Fruit fly (Drosophila melanogaster) whole organism, embryonic: Measurements from ENCODE around the gene mRpL15.

Experiments
- Atf6 ChIP-seq: fragments of 200-800 bp; sonication (Bioruptor generic); IDR thresholded peaks from 2 replicates; pipeline ENCODE4 v1.3.6; 2022; ENCODE audit warnings: missing biosample characterization, missing genetic modification characterization
- Bteb2 ChIP-seq: fragments of 200-800 bp; sonication (Bioruptor generic); optimal IDR thresholded peaks from 2 replicates; lab custom pipeline; 2016; ENCODE audit warnings: missing biosample characterization, missing genetic modification characterization
- CG10543 ChIP-seq: fragments of 200-800 bp; sonication (Bioruptor generic); optimal IDR thresholded peaks from 3 replicates; lab custom pipeline; 2017; ENCODE audit warnings: missing biosample characterization, mild to moderate bottlenecking, missing genetic modification characterization, moderate library complexity
- CG12104 ChIP-seq: fragments of 200-800 bp; sonication (Bioruptor generic); optimal IDR thresholded peaks from 3 replicates; lab custom pipeline; 2016; ENCODE audit warnings: missing biosample characterization, missing genetic modification characterization
- CG12236 ChIP-seq: fragments of 200-800 bp; sonication (Bioruptor generic); optimal IDR thresholded peaks from 2 replicates; lab custom pipeline; 2016; ENCODE audit warnings: missing biosample characterization, missing genetic modification characterization
- CG15011 ChIP-seq: fragments of 200-800 bp; sonication (Bioruptor generic); optimal IDR thresholded peaks from 3 replicates; lab custom pipeline; 2018; ENCODE audit warnings: missing biosample characterization, mild to moderate bottlenecking, missing genetic modification characterization
- CG15073 ChIP-seq: fragments of 200-800 bp; sonication (Bioruptor generic); optimal IDR thresholded peaks from 2 replicates; lab custom pipeline; 2016; ENCODE audit warnings: missing biosample characterization, missing genetic modification characterization
- CG15269 ChIP-seq: fragments of 200-800 bp; sonication (Bioruptor generic); optimal IDR thresholded peaks from 2 replicates; lab custom pipeline; 2018; ENCODE audit warnings: missing biosample characterization, mild to moderate bottlenecking, missing genetic modification characterization, moderate library complexity
- CG1529 ChIP-seq: fragments of 200-800 bp; sonication (Bioruptor generic); optimal IDR thresholded peaks from 3 replicates; lab custom pipeline; 2018; ENCODE audit warnings: missing biosample characterization, missing genetic modification characterization
- CG16813 ChIP-seq: fragments of 200-800 bp; sonication (Bioruptor generic); IDR thresholded peaks from 3 replicates; pipeline ENCODE4 v1.3.6; 2022; ENCODE audit warnings: missing biosample characterization, missing genetic modification characterization; ENCODE audit not compliant: partially characterized antibody
- CG17328 ChIP-seq: fragments of 200-800 bp; sonication (Bioruptor generic); IDR thresholded peaks from 2 replicates; pipeline ENCODE4 v1.3.6; 2022; ENCODE audit warnings: missing biosample characterization, missing genetic modification characterization
- CG17802 ChIP-seq: fragments of 200-800 bp; sonication (Bioruptor generic); optimal IDR thresholded peaks from 2 replicates; lab custom pipeline; 2018; ENCODE audit warnings: missing biosample characterization, mild to moderate bottlenecking, missing genetic modification characterization, moderate library complexity
- CG33557 ChIP-seq: fragments of 200-800 bp; sonication (Bioruptor generic); optimal IDR thresholded peaks from 2 replicates; lab custom pipeline; 2019; ENCODE audit warnings: missing biosample characterization, mild to moderate bottlenecking, missing genetic modification characterization, moderate library complexity
- CG3726 ChIP-seq: fragments of 200-800 bp; sonication (Bioruptor generic); IDR thresholded peaks from 3 replicates; pipeline ENCODE4, ENCODE4 v1.3.6; 2022; ENCODE audit warnings: missing biosample characterization, missing genetic modification characterization
- CG6272 ChIP-seq: fragments of 200-800 bp; sonication (Bioruptor generic); IDR thresholded peaks from 2 replicates; pipeline ENCODE4 v1.3.6; 2022; ENCODE audit warnings: missing biosample characterization, missing genetic modification characterization
- CG7372 ChIP-seq: fragments of 200-800 bp; sonication (Bioruptor generic); IDR thresholded peaks from 2 replicates; pipeline ENCODE4 v1.3.6; 2022; ENCODE audit warnings: missing biosample characterization, missing genetic modification characterization
- CG8281 ChIP-seq: fragments of 200-800 bp; sonication (Bioruptor generic); optimal IDR thresholded peaks from 2 replicates; lab custom pipeline; 2018; ENCODE audit warnings: missing biosample characterization, mild to moderate bottlenecking, missing genetic modification characterization, moderate library complexity
- CG8359 ChIP-seq: fragments of 200-800 bp; sonication (Bioruptor generic); optimal IDR thresholded peaks from 2 replicates; lab custom pipeline; 2017; ENCODE audit warnings: missing biosample characterization, mild to moderate bottlenecking, missing genetic modification characterization, borderline replicate concordance
- CG8478 ChIP-seq: fragments of >200 bp; optimal IDR thresholded peaks from 2 replicates; lab custom pipeline; 2018
- CG9797 ChIP-seq: fragments of 200-800 bp; sonication (Bioruptor generic); optimal IDR thresholded peaks from 3 replicates; lab custom pipeline; 2018; ENCODE audit warnings: missing biosample characterization, mild to moderate bottlenecking, missing genetic modification characterization
- CG9876 ChIP-seq: fragments of 200-800 bp; sonication (Bioruptor generic); optimal IDR thresholded peaks from 2 replicates; lab custom pipeline; 2016; ENCODE audit warnings: missing biosample characterization, missing genetic modification characterization
- CoRest ChIP-seq: fragments of 200-800 bp; sonication (Bioruptor generic); optimal IDR thresholded peaks from 3 replicates; lab custom pipeline; 2018; ENCODE audit warnings: missing biosample characterization, mild to moderate bottlenecking, missing genetic modification characterization, moderate library complexity
- Dad ChIP-seq: fragments of 200-800 bp; sonication (Bioruptor generic); optimal IDR thresholded peaks from 3 replicates; lab custom pipeline; 2016; ENCODE audit warnings: missing biosample characterization, missing genetic modification characterization
- Dbx ChIP-seq: fragments of 200-800 bp; sonication (Bioruptor generic); IDR thresholded peaks from 3 replicates; pipeline ENCODE4 v1.3.6; 2022; ENCODE audit warnings: missing biosample characterization, missing genetic modification characterization
- ERR ChIP-seq: fragments of 200-800 bp; sonication (Bioruptor generic); optimal IDR thresholded peaks from 2 replicates; lab custom pipeline; 2016; ENCODE audit warnings: missing biosample characterization, missing genetic modification characterization
- Ets65A ChIP-seq: fragments of 200-800 bp; sonication (Bioruptor generic); peaks from one replicate; lab custom pipeline; 2016; ENCODE audit warnings: missing biosample characterization, missing genetic modification characterization
- Fer3 ChIP-seq: fragments of 200-800 bp; sonication (Bioruptor generic); optimal IDR thresholded peaks from 2 replicates; lab custom pipeline; 2018; ENCODE audit warnings: missing biosample characterization, mild to moderate bottlenecking, missing genetic modification characterization, moderate library complexity
- Gsc ChIP-seq: fragments of 200-800 bp; sonication (Bioruptor generic); IDR thresholded peaks from 2 replicates; pipeline ENCODE4 v1.3.6; 2022; ENCODE audit warnings: missing biosample characterization, missing genetic modification characterization
- HLHmδ ChIP-seq: fragments of 200-800 bp; sonication (Bioruptor generic); optimal IDR thresholded peaks from 2 replicates; lab custom pipeline; 2018; ENCODE audit warnings: missing biosample characterization, mild to moderate bottlenecking, missing genetic modification characterization, moderate library complexity
- HmgD ChIP-seq: fragments of 200-800 bp; sonication (Bioruptor generic); optimal IDR thresholded peaks from 3 replicates; lab custom pipeline; 2016; ENCODE audit warnings: missing biosample characterization, missing genetic modification characterization
- Kr ChIP-seq: fragments of 200-800 bp; sonication (Bioruptor generic); optimal IDR thresholded peaks from 2 replicates; lab custom pipeline; 2017; ENCODE audit warnings: missing biosample characterization, mild to moderate bottlenecking, missing genetic modification characterization
- MBD-R2 ChIP-seq: fragments of 200-800 bp; sonication (Bioruptor generic); IDR thresholded peaks from 2 replicates; pipeline ENCODE4 v1.3.6; 2022; ENCODE audit warnings: missing biosample characterization, missing genetic modification characterization
- Myb ChIP-seq: fragments of 200-800 bp; sonication (Bioruptor generic); optimal IDR thresholded peaks from 2 replicates; lab custom pipeline; 2016; ENCODE audit warnings: missing biosample characterization, missing genetic modification characterization
- Opbp ChIP-seq: fragments of 200-800 bp; sonication (Bioruptor generic); IDR thresholded peaks from 3 replicates; pipeline ENCODE4 v1.3.6; 2022; ENCODE audit warnings: missing biosample characterization, missing genetic modification characterization; ENCODE audit not compliant: partially characterized antibody
- Ravus ChIP-seq: fragments of 200-800 bp; sonication (Bioruptor generic); IDR thresholded peaks from 2 replicates; pipeline ENCODE4 v1.3.6; 2022; ENCODE audit warnings: missing biosample characterization, missing genetic modification characterization
- ac ChIP-seq: fragments of 200-800 bp; sonication (Bioruptor generic); optimal IDR thresholded peaks from 3 replicates; lab custom pipeline; 2017; ENCODE audit warnings: missing biosample characterization, mild to moderate bottlenecking, missing genetic modification characterization
- bab2 ChIP-seq: fragments of 200-800 bp; sonication (Bioruptor generic); optimal IDR thresholded peaks from 2 replicates; lab custom pipeline; 2016; ENCODE audit warnings: missing biosample characterization, missing genetic modification characterization
- crol ChIP-seq: fragments of 200-800 bp; sonication (Bioruptor generic); IDR thresholded peaks from 2 replicates; pipeline ENCODE4 v1.3.6; 2022; ENCODE audit warnings: missing biosample characterization, missing genetic modification characterization
- emc ChIP-seq: fragments of 200-800 bp; sonication (Bioruptor generic); optimal IDR thresholded peaks from 2 replicates; lab custom pipeline; 2016; ENCODE audit warnings: missing biosample characterization, missing genetic modification characterization
- exex ChIP-seq: fragments of 200-800 bp; sonication (Bioruptor generic); optimal IDR thresholded peaks from 4 replicates; lab custom pipeline; 2018; ENCODE audit warnings: missing biosample characterization, mild to moderate bottlenecking, missing genetic modification characterization, moderate library complexity
- hbn ChIP-seq: fragments of 200-800 bp; sonication (Bioruptor generic); IDR thresholded peaks from 2 replicates; pipeline ENCODE4 v1.3.6; 2022; ENCODE audit warnings: missing biosample characterization, missing genetic modification characterization; ENCODE audit not compliant: partially characterized antibody
- inv ChIP-seq: fragments of 200-800 bp; sonication (Bioruptor generic); IDR thresholded peaks from 2 replicates; pipeline ENCODE4 v1.3.6; 2022; ENCODE audit warnings: missing biosample characterization, missing genetic modification characterization; ENCODE audit not compliant: partially characterized antibody
- kah ChIP-seq: fragments of 200-800 bp; sonication (Bioruptor generic); optimal IDR thresholded peaks from 2 replicates; lab custom pipeline; 2018; ENCODE audit warnings: missing biosample characterization, mild to moderate bottlenecking, missing genetic modification characterization
- lmd ChIP-seq: fragments of 200-800 bp; sonication (Bioruptor generic); IDR thresholded peaks from 2 replicates; pipeline ENCODE4 v1.3.6; 2022; ENCODE audit warnings: missing biosample characterization, missing genetic modification characterization
- nmo ChIP-seq: fragments of 200-800 bp; sonication (Bioruptor generic); optimal IDR thresholded peaks from 2 replicates; lab custom pipeline; 2018; ENCODE audit warnings: missing biosample characterization, mild to moderate bottlenecking, missing genetic modification characterization, moderate library complexity
- sens ChIP-seq: fragments of 200-800 bp; sonication (Bioruptor generic); peaks from one replicate; lab custom pipeline; 2016; ENCODE audit warnings: missing biosample characterization, missing genetic modification characterization
- shn ChIP-seq: fragments of 200-800 bp; sonication (Bioruptor generic); optimal IDR thresholded peaks from 3 replicates; lab custom pipeline; 2016; ENCODE audit warnings: missing biosample characterization, missing genetic modification characterization
- slbo ChIP-seq: fragments of 200-800 bp; sonication (Bioruptor generic); IDR thresholded peaks from 2 replicates; pipeline ENCODE4 v1.3.6; 2022; ENCODE audit warnings: missing biosample characterization, missing genetic modification characterization
- slp2 ChIP-seq: fragments of 200-800 bp; sonication (Bioruptor generic); optimal IDR thresholded peaks from 2 replicates; lab custom pipeline; 2016; ENCODE audit warnings: missing biosample characterization, missing genetic modification characterization
- sna ChIP-seq: fragments of 200-800 bp; sonication (Bioruptor generic); IDR thresholded peaks from 2 replicates; pipeline ENCODE4 v1.3.6; 2022; ENCODE audit warnings: missing biosample characterization, missing genetic modification characterization; ENCODE audit not compliant: partially characterized antibody
- ssp ChIP-seq: fragments of 200-800 bp; sonication (Bioruptor generic); IDR thresholded peaks from 2 replicates; pipeline ENCODE4 v1.3.6; 2022; ENCODE audit warnings: missing biosample characterization, missing genetic modification characterization
- twi ChIP-seq: fragments of 200-800 bp; optimal IDR thresholded peaks from 2 replicates; lab custom pipeline; 2019; ENCODE audit warnings: missing biosample characterization, mild to moderate bottlenecking, missing genetic modification characterization, moderate library complexity

Gene mRpL15

dm6 chr3L:20474789-20475208 lies 38.8 kb upstream of the mRpL15 start (continued):
- TF ChIP-seq HmgD (GFP tag; lab: Kevin White, UChicago) = peak; percentile 77
- TF ChIP-seq Kr (GFP tag; lab: Kevin White, UChicago) = no peak
- TF ChIP-seq ERR (GFP tag; lab: Kevin White, UChicago) = peak; percentile 60
- TF ChIP-seq CG15073 (GFP tag; lab: Kevin White, UChicago) = peak; percentile 37
- TF ChIP-seq CG8478 (lab: Kevin White, UChicago) = no peak
- TF ChIP-seq CG9797 = peak; percentile 18
- peak; percentile 64 for TF ChIP-seq exex
- TF ChIP-seq CG12236 (GFP tag; lab: Kevin White, UChicago) = peak; percentile 68
- no peak for TF ChIP-seq Gsc (GFP tag; lab: Robert Waterston, UW)
- no peak for TF ChIP-seq hbn
- peak; percentile 79 for TF ChIP-seq sens (GFP tag; lab: Kevin White, UChicago)
- TF ChIP-seq crol (GFP tag; lab: Robert Waterston, UW) = no peak
- TF ChIP-seq CG15011 = peak; percentile 74
- TF ChIP-seq HLHmδ (GFP tag; lab: Kevin White, UChicago) = peak; percentile 45
- no peak for TF ChIP-seq Opbp
- TF ChIP-seq CG8281 (tag; lab: Kevin White, UChicago) = peak; percentile 62
- no peak for TF ChIP-seq CG7372 (GFP tag; lab: Robert Waterston, UW)
- peak; percentile 82 for TF ChIP-seq CG9876 (GFP tag; lab: Kevin White, UChicago)
- peak; percentile 84 for TF ChIP-seq Bteb2 (GFP tag; lab: Kevin White, UChicago)
- peak; percentile 98 for TF ChIP-seq Ets65A (GFP tag; lab: Kevin White, UChicago)
- TF ChIP-seq lmd (GFP tag; lab: Robert Waterston, UW) = no peak
- peak; percentile 70 for TF ChIP-seq ac (GFP tag; lab: Kevin White, UChicago)
- peak; percentile 80 for TF ChIP-seq shn (GFP tag; lab: Kevin White, UChicago)
- peak; percentile 91 for TF ChIP-seq Fer3 (tag; lab: Kevin White, UChicago)
- peak; percentile 89 for TF ChIP-seq CoRest (tag; lab: Kevin White, UChicago)
- TF ChIP-seq CG15269 = peak; percentile 89
- TF ChIP-seq CG8359 (GFP tag; lab: Kevin White, UChicago) = no peak
- TF ChIP-seq CG17328 (GFP tag; lab: Robert Waterston, UW) = no peak
- peak; percentile 89 for TF ChIP-seq bab2 (GFP tag; lab: Kevin White, UChicago)
- no peak for TF ChIP-seq Dbx (GFP tag; lab: Robert Waterston, UW)
- peak; percentile 71 for TF ChIP-seq twi
- no peak for TF ChIP-seq MBD-R2 (GFP tag; lab: Robert Waterston, UW)
- no peak for TF ChIP-seq CG16813
- peak; percentile 73 for TF ChIP-seq slp2
- peak; percentile 76 for TF ChIP-seq Myb (GFP tag; lab: Kevin White, UChicago)
- no peak for TF ChIP-seq sna
- TF ChIP-seq CG12104 (GFP tag; lab: Kevin White, UChicago) = peak; percentile 79
- TF ChIP-seq ssp (GFP tag; lab: Robert Waterston, UW) = no peak
- peak; percentile 75 for TF ChIP-seq CG6272 (GFP tag; lab: Robert Waterston, UW)
- TF ChIP-seq CG33557 (GFP tag; lab: Kevin White, UChicago) = peak; percentile 69
- peak; percentile 94 for TF ChIP-seq CG10543
- peak; percentile 98 for TF ChIP-seq kah (GFP tag; lab: Kevin White, UChicago)
- TF ChIP-seq slbo (GFP tag; lab: Robert Waterston, UW) = no peak
- TF ChIP-seq emc (GFP tag; lab: Kevin White, UChicago) = peak; percentile 54
- TF ChIP-seq CG17802 (tag; lab: Kevin White, UChicago) = peak; percentile 64
- TF ChIP-seq Ravus = no peak
- TF ChIP-seq CG3726 (GFP tag; lab: Robert Waterston, UW) = no peak
- TF ChIP-seq Atf6 = no peak
- TF ChIP-seq inv = no peak
- peak; percentile 78 for TF ChIP-seq Dad
- TF ChIP-seq CG1529 (GFP tag; lab: Kevin White, UChicago) = peak; percentile 73
- peak; percentile 75 for TF ChIP-seq nmo (GFP tag; lab: Kevin White, UChicago)
